Worm (Caenorhabditis elegans) whole organism, young adult: ENCODE data around the gene nifk-1.
A peak's percentile ranks its signal among the peaks of the same experiment; 100 is the strongest.
"Not testable (repeated sequence)": the region's sequence is repeated elsewhere in the genome, so short reads cannot be mapped to it uniquely, and the experiment has no call there.

Experiments
- B0019.2 ChIP-seq: fragments of 200-800 bp; sonication (Bioruptor generic); conservative IDR thresholded peaks from 2 replicates; pipeline ENCODE4 v1.3.6; 2022; ENCODE audit warnings: missing genetic modification reagents, missing genetic modification characterization, missing compliant biosample characterization
- B0261.1 ChIP-seq: sonication (generic microtip); optimal IDR thresholded peaks from 2 replicates; lab custom pipeline; 2016; ENCODE audit warnings: mild to moderate bottlenecking, missing genetic modification characterization, moderate library complexity, missing compliant biosample characterization
- F23B12.7 ChIP-seq: sonication (generic microtip); optimal IDR thresholded peaks from 2 replicates; lab custom pipeline; 2017; ENCODE audit warnings: missing genetic modification characterization, mild to moderate bottlenecking, missing compliant biosample characterization, antibody characterized with exemption, moderate library complexity; ENCODE audit not compliant: insufficient read depth
- F37B4.10 ChIP-seq: fragments of 200-800 bp; sonication (Bioruptor generic); IDR thresholded peaks from 2 replicates; pipeline ENCODE4 v1.3.6; 2022; ENCODE audit warnings: missing genetic modification characterization, missing compliant biosample characterization
- F39B2.1 ChIP-seq: fragments of 200-800 bp; sonication (Bioruptor generic); IDR thresholded peaks from 2 replicates; pipeline ENCODE4 v1.3.6; 2022; ENCODE audit warnings: missing genetic modification reagents, missing genetic modification characterization, missing compliant biosample characterization
- F52B5.7 ChIP-seq: sonication (generic microtip); optimal IDR thresholded peaks from 2 replicates; lab custom pipeline; 2016; ENCODE audit warnings: mild to moderate bottlenecking, missing genetic modification characterization, missing compliant biosample characterization
- F57C9.4 ChIP-seq: sonication (generic microtip); optimal IDR thresholded peaks from 2 replicates; lab custom pipeline; 2017; ENCODE audit warnings: mild to moderate bottlenecking, missing genetic modification characterization, missing compliant biosample characterization
- K12H6.12 ChIP-seq: fragments of 200-800 bp; sonication (Bioruptor generic); optimal IDR thresholded peaks from 2 replicates; lab custom pipeline; 2018; ENCODE audit warnings: mild to moderate bottlenecking, missing genetic modification characterization, missing compliant biosample characterization
- ZK185.1 ChIP-seq: sonication (generic microtip); optimal IDR thresholded peaks from 2 replicates; lab custom pipeline; 2016; ENCODE audit warnings: mild to moderate bottlenecking, missing genetic modification characterization, missing compliant biosample characterization; ENCODE audit not compliant: poor library complexity, severe bottlenecking
- atf-7 ChIP-seq: sonication (generic microtip); optimal IDR thresholded peaks from 2 replicates; lab custom pipeline; 2017; ENCODE audit warnings: mild to moderate bottlenecking, missing genetic modification characterization, missing compliant biosample characterization
- attf-6 ChIP-seq: fragments of 200-800 bp; sonication (Bioruptor generic); IDR thresholded peaks from 2 replicates; pipeline ENCODE4 v1.3.6; 2022; ENCODE audit warnings: missing genetic modification reagents, missing genetic modification characterization, missing compliant biosample characterization
- bed-1 ChIP-seq: fragments of 200-800 bp; sonication (Bioruptor generic); IDR thresholded peaks from 2 replicates; pipeline ENCODE4 v1.3.6; 2022; ENCODE audit warnings: missing genetic modification reagents, missing genetic modification characterization, missing compliant biosample characterization
- ccch-3 ChIP-seq: fragments of 200-800 bp; sonication (Bioruptor generic); optimal IDR thresholded peaks from 2 replicates; lab custom pipeline; 2018; ENCODE audit warnings: mild to moderate bottlenecking, missing genetic modification characterization, missing compliant biosample characterization
- cebp-1 ChIP-seq, 2 experiments: fragments of 200-800 bp in 1 of 2; sonication (Bioruptor generic) in 1 of 2; sonication (generic microtip) in 1 of 2; IDR thresholded peaks in 1 of 2; optimal IDR thresholded peaks in 1 of 2; 2 replicates each; pipeline versions ENCODE4 v1.3.6 to Lab custom; 2017 to 2022; ENCODE audit warnings: missing compliant biosample characterization in 2 of 2, missing genetic modification characterization in 2 of 2, mild to moderate bottlenecking in 1 of 2, missing genetic modification reagents in 1 of 2, moderate library complexity in 1 of 2
- ceh-100 ChIP-seq: fragments of 200-800 bp; sonication (Bioruptor generic); IDR thresholded peaks from 2 replicates; pipeline ENCODE4 v1.3.6; 2022; ENCODE audit warnings: missing genetic modification reagents, missing genetic modification characterization, missing compliant biosample characterization
- ceh-79 ChIP-seq: sonication (generic microtip); optimal IDR thresholded peaks from 2 replicates; lab custom pipeline; 2017; ENCODE audit warnings: mild to moderate bottlenecking, missing genetic modification characterization, missing compliant biosample characterization
- die-1 ChIP-seq: sonication (generic microtip); optimal IDR thresholded peaks from 2 replicates; lab custom pipeline; 2016; ENCODE audit warnings: missing genotype, mild to moderate bottlenecking, missing genetic modification characterization, missing compliant biosample characterization
- dox-1 ChIP-seq: fragments of 200-800 bp; sonication (Bioruptor generic); IDR thresholded peaks from 2 replicates; pipeline ENCODE4 v1.3.6; 2022; ENCODE audit warnings: missing genetic modification reagents, missing genetic modification characterization, missing compliant biosample characterization
- dpff-1 ChIP-seq: sonication (generic microtip); optimal IDR thresholded peaks from 2 replicates; lab custom pipeline; 2017; ENCODE audit warnings: mild to moderate bottlenecking, missing genetic modification characterization, missing compliant biosample characterization
- egl-44 ChIP-seq: fragments of 200-800 bp; sonication (Bioruptor generic); IDR thresholded peaks from 2 replicates; pipeline ENCODE4 v1.3.6; 2022; ENCODE audit warnings: missing genetic modification reagents, missing genetic modification characterization, missing compliant biosample characterization
- ekl-4 ChIP-seq: fragments of 200-800 bp; sonication (Bioruptor generic); IDR thresholded peaks from 2 replicates; pipeline ENCODE4 v1.3.6; 2022; ENCODE audit warnings: missing genetic modification reagents, missing genetic modification characterization, missing compliant biosample characterization
- gei-17 ChIP-seq: fragments of 200-800 bp; sonication (Bioruptor generic); optimal IDR thresholded peaks from 2 replicates; lab custom pipeline; 2018; ENCODE audit warnings: mild to moderate bottlenecking, missing genetic modification characterization, missing compliant biosample characterization
- hlh-26 ChIP-seq: fragments of 200-800 bp; sonication (Bioruptor generic); conservative IDR thresholded peaks from 2 replicates; pipeline ENCODE4 v1.3.6; 2022; ENCODE audit warnings: missing genetic modification reagents, missing genetic modification characterization, missing compliant biosample characterization
- hmg-1.2 ChIP-seq: fragments of 200-800 bp; sonication (Bioruptor generic); IDR thresholded peaks from 2 replicates; pipeline ENCODE4 v1.3.6; 2022; ENCODE audit warnings: missing genetic modification reagents, missing genetic modification characterization, missing compliant biosample characterization
- lin-26 ChIP-seq: fragments of 200-800 bp; sonication (Bioruptor generic); IDR thresholded peaks from 2 replicates; pipeline ENCODE4 v1.3.6; 2022; ENCODE audit warnings: missing genetic modification reagents, missing genetic modification characterization, missing compliant biosample characterization
- lin-40 ChIP-seq: sonication (generic microtip); optimal IDR thresholded peaks from 2 replicates; lab custom pipeline; 2016; ENCODE audit warnings: missing genetic modification characterization, mild to moderate bottlenecking, missing compliant biosample characterization, missing genotype, missing genetic modification reagents
- madf-10 ChIP-seq: sonication (generic microtip); optimal IDR thresholded peaks from 2 replicates; lab custom pipeline; 2016; ENCODE audit warnings: mild to moderate bottlenecking, missing genetic modification characterization, missing compliant biosample characterization
- madf-8 ChIP-seq: fragments of 200-800 bp; sonication (Bioruptor generic); conservative IDR thresholded peaks from 2 replicates; pipeline ENCODE4 v1.3.6; 2022; ENCODE audit warnings: missing genetic modification reagents, missing genetic modification characterization, missing compliant biosample characterization
- mes-4 ChIP-seq: sonication (generic microtip); optimal IDR thresholded peaks from 2 replicates; lab custom pipeline; 2016; ENCODE audit warnings: missing genotype, missing genetic modification characterization, missing compliant biosample characterization
- mxl-1 ChIP-seq: sonication (generic microtip); optimal IDR thresholded peaks from 2 replicates; lab custom pipeline; 2016; ENCODE audit warnings: missing genetic modification characterization, missing compliant biosample characterization
- nfya-1 ChIP-seq: sonication (generic microtip); optimal IDR thresholded peaks from 2 replicates; lab custom pipeline; 2017; ENCODE audit warnings: antibody characterized with exemption, missing compliant biosample characterization, missing genetic modification characterization, borderline replicate concordance; ENCODE audit not compliant: insufficient read depth
- nhr-80 ChIP-seq: sonication (generic microtip); optimal IDR thresholded peaks from 2 replicates; lab custom pipeline; 2016; ENCODE audit warnings: missing genetic modification characterization, missing compliant biosample characterization
- rec-8 ChIP-seq, 2 experiments: sonication (generic microtip); optimal IDR thresholded peaks; 2 replicates each; lab custom pipeline; 2016; ENCODE audit warnings: mild to moderate bottlenecking in 2 of 2, missing genetic modification characterization in 2 of 2, missing genetic modification reagents in 2 of 2, missing genotype in 2 of 2, missing biosample characterization in 1 of 2, missing compliant biosample characterization in 1 of 2, moderate library complexity in 1 of 2
- snpc-3.4 ChIP-seq: sonication (generic microtip); optimal IDR thresholded peaks from 2 replicates; lab custom pipeline; 2017; ENCODE audit warnings: missing genetic modification characterization, mild to moderate bottlenecking, missing compliant biosample characterization, antibody characterized with exemption, moderate library complexity, missing genotype, missing genetic modification reagents
- snpc-4 ChIP-seq, 5 experiments: fragments of 150-350 bp in 1 of 5; sonication (generic microtip) in 4 of 5; optimal IDR thresholded peaks; 2 replicates each; lab custom pipeline; 2014 to 2018; ENCODE audit warnings: missing genetic modification characterization in 5 of 5, missing biosample characterization in 3 of 5, antibody characterized with exemption in 2 of 5, mild to moderate bottlenecking in 2 of 5, missing compliant biosample characterization in 2 of 5, missing genotype in 2 of 5, moderate library complexity in 2 of 5, missing genetic modification reagents in 1 of 5
- somi-1 ChIP-seq: fragments of 200-800 bp; sonication (Bioruptor generic); optimal IDR thresholded peaks from 2 replicates; lab custom pipeline; 2018; ENCODE audit warnings: mild to moderate bottlenecking, missing genetic modification characterization, missing compliant biosample characterization
- ztf-18 ChIP-seq: sonication (generic microtip); optimal IDR thresholded peaks from 2 replicates; lab custom pipeline; 2016; ENCODE audit warnings: missing genotype, mild to moderate bottlenecking, missing genetic modification characterization, missing compliant biosample characterization
- ztf-22 ChIP-seq: fragments of 200-800 bp; sonication (Bioruptor generic); optimal IDR thresholded peaks from 2 replicates; lab custom pipeline; 2018; ENCODE audit warnings: mild to moderate bottlenecking, missing genetic modification characterization, moderate library complexity, missing compliant biosample characterization
- ztf-28 ChIP-seq: fragments of 200-800 bp; sonication (Bioruptor generic); IDR thresholded peaks from 2 replicates; pipeline ENCODE4 v1.3.6; 2022; ENCODE audit warnings: missing genetic modification reagents, missing genetic modification characterization, missing compliant biosample characterization

The nifk-1 gene

DNA sequence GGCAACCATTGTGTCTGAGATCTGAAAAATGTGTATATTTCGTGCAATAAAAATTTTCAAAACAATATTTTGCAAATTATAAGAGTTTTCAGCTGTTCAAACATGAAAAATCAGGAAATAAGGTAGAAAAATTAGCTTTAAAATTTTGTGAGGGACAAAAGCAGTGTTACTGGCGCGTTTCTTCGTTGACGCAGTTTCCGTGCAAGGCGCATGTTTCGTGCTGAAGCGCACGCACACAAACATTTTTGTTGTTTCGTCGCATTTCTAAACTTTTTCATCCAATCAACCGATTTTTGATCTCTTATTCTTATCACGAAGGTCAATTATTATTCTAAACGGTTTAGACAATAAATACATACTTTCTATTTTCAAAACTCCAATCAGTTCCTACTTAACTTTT is at the start of gene nifk-1 (continued):
- TF ChIP-seq ZK185.1 (peak; percentile 7), snpc-3.4 (tag; lab: Kevin White, UChicago) (peak; percentile 23), attf-6 (GFP tag; lab: Robert Waterston, UW) (no peak), ceh-100 (no peak), F52B5.7 (tag; lab: Kevin White, UChicago) (no peak), mxl-1 (tag; lab: Kevin White, UChicago) (no peak), bed-1 (GFP tag; lab: Robert Waterston, UW) (no peak), ztf-22 (no peak), nfya-1 (no peak), F23B12.7 (tag; lab: Kevin White, UChicago) (peak; percentile 57)

DNA sequence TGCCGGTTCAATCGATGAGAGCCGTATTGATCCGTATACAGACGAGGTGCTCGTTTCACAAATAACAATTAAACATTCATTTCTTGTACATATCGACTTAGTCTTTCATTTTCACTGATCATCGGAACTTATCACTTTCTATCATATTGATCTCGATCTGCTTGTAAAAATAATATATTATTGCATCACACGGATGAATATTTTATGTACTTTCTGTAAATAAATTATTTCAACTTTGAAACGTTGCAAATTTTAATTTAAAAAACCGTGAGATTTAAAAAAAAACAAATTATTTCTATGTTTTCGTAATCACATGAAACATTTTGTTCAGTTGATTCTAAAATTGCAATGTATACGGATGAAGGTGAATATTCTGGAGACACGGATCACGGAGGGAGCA is 49.5 kb upstream of the nifk-1 start, which contains the start of gene twk-6:
Gene twk-6, plus strand, starts transcription at position 301 of the 400 bp plus-strand sequence.
- TF ChIP-seq mes-4 (tag; lab: Kevin White, UChicago); B0019.2 (GFP tag; lab: Robert Waterston, UW); atf-7 (tag; lab: Kevin White, UChicago): not testable (repeated sequence)

DNA sequence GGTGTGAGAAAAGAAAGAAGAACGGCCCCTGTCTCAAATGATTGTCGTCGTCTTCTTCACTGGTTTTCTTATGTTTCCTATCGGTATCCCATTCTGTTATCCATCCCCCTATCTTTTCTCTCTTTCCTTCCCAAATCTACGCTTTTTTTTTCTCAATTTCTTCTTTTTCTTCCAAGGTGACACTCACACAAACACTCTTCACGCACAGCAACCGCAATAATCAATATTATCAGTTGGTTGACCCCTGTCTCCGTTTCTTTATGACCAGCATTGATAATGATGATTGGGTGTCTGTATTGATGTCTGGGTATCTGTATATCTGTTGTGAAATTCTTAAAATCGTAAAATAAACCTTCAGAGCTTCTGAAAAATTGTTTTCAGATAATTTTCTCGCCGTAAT is 47.7 kb upstream of the nifk-1 start:
- peak; percentile 32 for TF ChIP-seq nhr-80 (tag; lab: Kevin White, UChicago)
- no peak for TF ChIP-seq cebp-1 (GFP tag; IDR thresholded peaks at IDR 0.05; lab: Robert Waterston, UW)
- TF ChIP-seq cebp-1 (tag; optimal IDR thresholded peaks at IDR 0.05; lab: Kevin White, UChicago): peak; percentile 48
- TF ChIP-seq F39B2.1 (GFP tag; lab: Robert Waterston, UW): no peak

DNA sequence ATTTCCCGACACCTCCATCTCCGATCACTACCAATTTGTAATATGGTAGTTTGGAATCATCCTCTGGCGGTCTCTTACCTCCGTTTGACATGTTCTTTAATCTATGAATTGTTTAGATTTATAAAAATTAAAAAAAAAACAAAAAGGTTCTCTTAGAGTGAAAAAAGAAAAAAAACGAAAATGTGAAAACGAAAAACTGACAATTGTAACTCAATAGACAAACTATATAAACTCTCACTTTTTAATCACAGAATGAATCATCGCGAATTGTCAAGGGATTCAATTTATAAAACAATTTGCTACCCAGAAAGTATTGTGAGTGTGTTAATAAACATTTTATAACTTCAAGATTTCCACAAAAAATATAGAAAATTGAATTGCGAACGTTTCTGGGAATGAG is 46.9 kb upstream of the nifk-1 start, which contains the start of gene ras-2:
Gene ras-2, minus strand, starts transcription at position 101 of the 400 bp plus-strand sequence.
- TF ChIP-seq cebp-1 (GFP tag; IDR thresholded peaks at IDR 0.05; lab: Robert Waterston, UW) (no peak), cebp-1 (tag; optimal IDR thresholded peaks at IDR 0.05; lab: Kevin White, UChicago) (no peak), gei-17 (no peak), mxl-1 (tag; lab: Kevin White, UChicago) (no peak), rec-8 (tag; optimal IDR thresholded peaks at IDR 0.05; lab: Kevin White, UChicago) (no peak), K12H6.12 (no peak), hmg-1.2 (GFP tag; lab: Robert Waterston, UW) (no peak), F57C9.4 (tag; lab: Kevin White, UChicago) (no peak), F52B5.7 (tag; lab: Kevin White, UChicago) (no peak), egl-44 (no peak), madf-8 (no peak), snpc-3.4 (tag; lab: Kevin White, UChicago) (no peak), ekl-4 (GFP tag; lab: Robert Waterston, UW) (no peak), B0019.2 (GFP tag; lab: Robert Waterston, UW) (no peak), B0261.1 (no peak)
- TF ChIP-seq, all 124 proteins: peak for 0

DNA sequence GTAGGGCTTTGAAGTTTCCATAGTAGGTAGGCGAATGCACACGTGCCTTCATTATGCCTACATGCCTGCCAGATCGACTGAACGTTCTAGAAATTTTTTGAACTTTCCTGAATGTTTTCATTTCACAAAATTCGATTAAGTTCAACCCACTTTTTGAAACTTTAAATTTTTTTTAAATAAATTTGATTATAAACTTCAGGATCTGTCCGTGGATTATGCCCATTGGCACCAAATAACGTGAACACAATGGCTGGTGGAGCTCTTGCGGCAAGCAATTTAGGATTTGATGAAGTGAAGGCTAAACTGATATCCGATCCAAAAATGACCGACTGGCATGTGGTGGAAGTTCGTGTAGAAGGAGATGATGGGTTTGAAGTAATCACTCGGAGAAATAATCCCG is 42.3 kb upstream of the nifk-1 start, which contains the start of gene F17C8.7:
Gene F17C8.7, plus strand, starts transcription at position 301 of the 400 bp plus-strand sequence.
- TF ChIP-seq hlh-26 (GFP tag; lab: Robert Waterston, UW) (no peak), ztf-28 (no peak), somi-1 (GFP tag; lab: Kevin White, UChicago) (no peak)
- TF ChIP-seq, all 124 proteins: peak for 0

DNA sequence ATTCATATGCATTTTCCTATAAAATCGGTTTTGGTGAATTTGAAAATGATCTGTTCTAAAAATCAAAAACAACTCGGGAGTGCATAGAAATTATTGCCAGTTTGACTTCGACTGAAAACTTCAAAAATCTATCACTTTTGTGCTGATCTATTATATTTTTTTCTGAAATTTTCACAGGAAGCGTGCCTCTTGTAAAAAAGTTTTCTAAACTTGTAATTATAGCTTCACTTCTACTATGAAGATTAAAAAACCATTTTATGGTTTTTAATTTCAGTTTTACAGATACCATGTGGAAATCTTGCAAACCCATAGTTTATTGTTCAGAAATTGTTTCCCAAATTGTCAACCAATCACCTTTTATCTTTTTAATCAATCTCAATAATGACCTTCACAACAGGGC is 40.9 kb upstream of the nifk-1 start, which contains the start of gene F17C8.9:
Gene F17C8.9, plus strand, starts transcription at position 301 of the 400 bp plus-strand sequence.
- TF ChIP-seq dox-1 (GFP tag; lab: Robert Waterston, UW): no peak
- no peak for TF ChIP-seq ceh-100
- TF ChIP-seq lin-26 (GFP tag; lab: Robert Waterston, UW): no peak
- TF ChIP-seq die-1: no peak
- TF ChIP-seq ceh-79 (tag; lab: Kevin White, UChicago): no peak
- no peak for TF ChIP-seq madf-10 (tag; lab: Kevin White, UChicago)
- TF ChIP-seq mes-4 (tag; lab: Kevin White, UChicago): no peak
- TF ChIP-seq snpc-4 (GFP tag; optimal IDR thresholded peaks at IDR 0.05; lab: Kevin White, UChicago): no peak
- TF ChIP-seq snpc-4 (tag; optimal IDR thresholded peaks at IDR 0.05; lab: Kevin White, UChicago): no peak
- no peak for TF ChIP-seq ztf-18 (tag; lab: Kevin White, UChicago)
- TF ChIP-seq lin-40: no peak
- no peak for TF ChIP-seq F37B4.10 (GFP tag; lab: Robert Waterston, UW)
- TF ChIP-seq ccch-3 (GFP tag; lab: Kevin White, UChicago): no peak
- TF ChIP-seq dpff-1: no peak
